Fruit fly (Drosophila melanogaster) whole organism, embryonic: ENCODE data around the gene CG32767.

Source experiments
- CG3995 ChIP-seq: fragments of 200-800 bp; sonication (Bioruptor generic); optimal IDR thresholded peaks from 3 replicates; lab custom pipeline; 2016; ENCODE audit warnings: missing biosample characterization, missing genetic modification characterization
- CG7839 ChIP-seq: fragments of 200-800 bp; sonication (Bioruptor generic); optimal IDR thresholded peaks from 3 replicates; lab custom pipeline; 2018; ENCODE audit warnings: missing biosample characterization, mild to moderate bottlenecking, missing genetic modification characterization, moderate library complexity
- CG7963 ChIP-seq: fragments of 200-800 bp; sonication (Bioruptor generic); IDR thresholded peaks from 3 replicates; pipeline ENCODE4 v1.3.6; 2022; ENCODE audit warnings: missing biosample characterization, missing genetic modification characterization; ENCODE audit not compliant: partially characterized antibody
- Gsc ChIP-seq: fragments of 200-800 bp; sonication (Bioruptor generic); IDR thresholded peaks from 2 replicates; pipeline ENCODE4 v1.3.6; 2022; ENCODE audit warnings: missing biosample characterization, missing genetic modification characterization
- Hr78 ChIP-seq, 2 experiments: fragments of 200-800 bp in 1 of 2; fragments of >200 bp in 1 of 2; sonication (Bioruptor generic) in 1 of 2; optimal IDR thresholded peaks; 2 replicates each; lab custom pipeline; 2017 to 2019; ENCODE audit warnings: missing biosample characterization in 2 of 2, missing genetic modification characterization in 2 of 2, mild to moderate bottlenecking in 1 of 2, moderate library complexity in 1 of 2
- cato ChIP-seq: fragments of 200-800 bp; sonication (Bioruptor generic); optimal IDR thresholded peaks from 2 replicates; lab custom pipeline; 2016; ENCODE audit warnings: missing biosample characterization, missing genetic modification characterization, borderline replicate concordance
- crc ChIP-seq: fragments of 200-800 bp; sonication (Bioruptor generic); optimal IDR thresholded peaks from 2 replicates; lab custom pipeline; 2016; ENCODE audit warnings: missing biosample characterization, missing genetic modification characterization
- pb ChIP-seq: fragments of 200-800 bp; sonication (Bioruptor generic); optimal IDR thresholded peaks from 3 replicates; lab custom pipeline; 2016; ENCODE audit warnings: missing biosample characterization, missing genetic modification characterization
- peb ChIP-seq: fragments of 200-800 bp; sonication (Bioruptor generic); IDR thresholded peaks from 2 replicates; pipeline ENCODE4 v1.3.6; 2022; ENCODE audit warnings: missing biosample characterization, missing genetic modification characterization
- salm ChIP-seq: fragments of 200-800 bp; sonication (Bioruptor generic); optimal IDR thresholded peaks from 2 replicates; lab custom pipeline; 2018; ENCODE audit warnings: missing biosample characterization, mild to moderate bottlenecking, missing genetic modification characterization
- tna ChIP-seq: fragments of 200-800 bp; sonication (Bioruptor generic); IDR thresholded peaks from 2 replicates; pipeline ENCODE4 v1.3.6; 2022; ENCODE audit warnings: missing biosample characterization, missing genetic modification characterization; ENCODE audit not compliant: partially characterized antibody

dm6 chrX:5026680-5027079 is 57.9 kb downstream of the CG32767 start:
- TF ChIP-seq peb (GFP tag; lab: Robert Waterston, UW) (no peak), salm (no peak), tna (GFP tag; lab: Robert Waterston, UW) (no peak), CG7839 (tag; lab: Kevin White, UChicago) (no peak), cato (GFP tag; lab: Kevin White, UChicago) (no peak), crc (GFP tag; lab: Kevin White, UChicago) (no peak), CG7963 (GFP tag; lab: Robert Waterston, UW) (no peak), Hr78 (GFP tag; optimal IDR thresholded peaks at IDR 0.05; lab: Kevin White, UChicago) (no peak), pb (no peak), CG3995 (GFP tag; lab: Kevin White, UChicago) (no peak), Gsc (GFP tag; lab: Robert Waterston, UW) (no peak)
